Fruit fly (Drosophila melanogaster): ENCODE results near the gene CG42371.

Gene CG42371

dm6 chr2L:2217067-2217684 is at the start of gene CG42371, which contains the start of the genes CG15386 and mio (continued):
- no peak for TF ChIP-seq zen2 (GFP tag; IDR thresholded peaks at IDR 0.05; ENCODE audit: partially characterized antibody)
- no peak for TF ChIP-seq chn (GFP tag; optimal IDR thresholded peaks at IDR 0.05)
- peak; percentile 65; the same call in 2 of the 3 replicates for TF ChIP-seq CG6791 (GFP tag; IDR thresholded peaks at IDR 0.05; ENCODE audit: partially characterized antibody)
- TF ChIP-seq repo (GFP tag; optimal IDR thresholded peaks at IDR 0.05): no peak
- TF ChIP-seq sqz (GFP tag; optimal IDR thresholded peaks at IDR 0.05): peak; percentile 49
- peak; percentile 39; the same call in 1 of the 2 replicates for TF ChIP-seq sob (GFP tag; IDR thresholded peaks at IDR 0.05)
- no peak for TF ChIP-seq CG3838 (GFP tag; optimal IDR thresholded peaks at IDR 0.05)
- 0 out of 3 replicates have a peak, but pooled peaks have one; percentile 23 for TF ChIP-seq CG11695 (GFP tag; IDR thresholded peaks at IDR 0.05)
- peak; percentile 100 for TF ChIP-seq CG10431 (GFP tag; optimal IDR thresholded peaks at IDR 0.05)
- no peak for TF ChIP-seq ab (GFP tag; optimal IDR thresholded peaks at IDR 0.05)
- TF ChIP-seq grau (tag; optimal IDR thresholded peaks at IDR 0.05): peak; percentile 17
- no peak for TF ChIP-seq ranshi (GFP tag; IDR thresholded peaks at IDR 0.05)
- TF ChIP-seq CG18476 (GFP tag; optimal IDR thresholded peaks at IDR 0.05): no peak
- TF ChIP-seq hbn (GFP tag; IDR thresholded peaks at IDR 0.05; ENCODE audit: partially characterized antibody): no peak
- TF ChIP-seq slbo (GFP tag; IDR thresholded peaks at IDR 0.05): peak; percentile 19; the same call in 1 of the 2 replicates
- no peak for TF ChIP-seq Sox102F (GFP tag; optimal IDR thresholded peaks at IDR 0.05)
- TF ChIP-seq CG12391 (tag; optimal IDR thresholded peaks at IDR 0.05): peak; percentile 16
- no peak for TF ChIP-seq CG14667 (GFP tag; IDR thresholded peaks at IDR 0.05)
- no peak for TF ChIP-seq CG6813 (GFP tag; optimal IDR thresholded peaks at IDR 0.05)
- peak; percentile 65 for TF ChIP-seq CG13287 (GFP tag; IDR thresholded peaks at IDR 0.05; ENCODE audit: partially characterized antibody)
- no peak for TF ChIP-seq CG9609 (GFP tag; optimal IDR thresholded peaks at IDR 0.05)
- no peak for TF ChIP-seq CG7357 (GFP tag; IDR thresholded peaks at IDR 0.05)
- TF ChIP-seq CG16815 (GFP tag; optimal IDR thresholded peaks at IDR 0.05): no peak
- peak; percentile 15 to 38 for TF ChIP-seq dpn (GFP tag; optimal IDR thresholded peaks at IDR 0.05)
- TF ChIP-seq Dll (GFP tag; IDR thresholded peaks at IDR 0.05; ENCODE audit: partially characterized antibody): peak; percentile 61; the same call in 2 of the 4 replicates
- no peak for TF ChIP-seq CG14860 (GFP tag; IDR thresholded peaks at IDR 0.05; ENCODE audit: partially characterized antibody)
- TF ChIP-seq Ets97D (GFP tag; optimal IDR thresholded peaks at IDR 0.05): peak; percentile 52
- no peak for TF ChIP-seq CG7786 (GFP tag; optimal IDR thresholded peaks at IDR 0.05)
- TF ChIP-seq CHES-1-like (GFP tag; optimal IDR thresholded peaks at IDR 0.05): peak; percentile 59
- no peak for TF ChIP-seq bigmax (GFP tag; optimal IDR thresholded peaks at IDR 0.05)
- no peak for TF ChIP-seq usp (GFP tag; optimal IDR thresholded peaks at IDR 0.05)
- no peak for TF ChIP-seq CG12299 (tag; optimal IDR thresholded peaks at IDR 0.05)
- TF ChIP-seq CG34422 (GFP tag; IDR thresholded peaks at IDR 0.05): peak; percentile 88
- no peak for TF ChIP-seq CG6854 (GFP tag; optimal IDR thresholded peaks at IDR 0.05)
- no peak for TF ChIP-seq HLH54F (GFP tag; optimal IDR thresholded peaks at IDR 0.05)
- peak; percentile 68 for TF ChIP-seq CG34376 (GFP tag; optimal IDR thresholded peaks at IDR 0.05)
- TF ChIP-seq CG14014 (GFP tag; IDR thresholded peaks at IDR 0.05): no peak
- TF ChIP-seq Tbp (GFP tag; optimal IDR thresholded peaks at IDR 0.05): no peak
- no peak for TF ChIP-seq psq (GFP tag; optimal IDR thresholded peaks at IDR 0.05)
- no peak for TF ChIP-seq ewg (GFP tag; optimal IDR thresholded peaks at IDR 0.05)
- peak; percentile 44; the same call in 1 of the 2 replicates for TF ChIP-seq onecut (GFP tag; IDR thresholded peaks at IDR 0.05)
- TF ChIP-seq CG16813 (GFP tag; IDR thresholded peaks at IDR 0.05; ENCODE audit: partially characterized antibody): peak; percentile 57; the same call in 1 of the 3 replicates
- TF ChIP-seq mirr (GFP tag; optimal IDR thresholded peaks at IDR 0.05): peak; percentile 47
- peak; percentile 20 for TF ChIP-seq CG15479 (GFP tag; optimal IDR thresholded peaks at IDR 0.05)
- no peak for TF ChIP-seq CG2129 (GFP tag; IDR thresholded peaks at IDR 0.05; ENCODE audit: partially characterized antibody)
- TF ChIP-seq CG8478 (optimal IDR thresholded peaks at IDR 0.05): no peak
- no peak for TF ChIP-seq schlank (tag; optimal IDR thresholded peaks at IDR 0.05)
- peak; percentile 9 for TF ChIP-seq CoRest (tag; optimal IDR thresholded peaks at IDR 0.05)
- TF ChIP-seq ind (GFP tag; optimal IDR thresholded peaks at IDR 0.05): no peak
- no peak for TF ChIP-seq Asciz (GFP tag; optimal IDR thresholded peaks at IDR 0.05)

All from whole organism, embryonic.